Fruit fly (Drosophila melanogaster): Measurements from ENCODE around the gene Graf.
A peak's percentile ranks its signal among the peaks of the same experiment; 100 is the strongest.

Graf gene

dm6 chrX:15703720-15704206 is 56.8 kb downstream of the Graf start, which contains the start of the genes Pis and Hap40 (continued):
- peak; percentile 56 for TF ChIP-seq CG8388 (GFP tag; optimal IDR thresholded peaks at IDR 0.05)
- no peak for TF ChIP-seq bigmax (GFP tag; optimal IDR thresholded peaks at IDR 0.05)
- TF ChIP-seq Rx (GFP tag; IDR thresholded peaks at IDR 0.05) = peak; percentile 30; the same call in 1 of the 2 replicates
- peak; percentile 48; the same call in 1 of the 2 replicates for TF ChIP-seq MBD-R2 (GFP tag; IDR thresholded peaks at IDR 0.05)
- peak; percentile 81 for TF ChIP-seq CG3847 (GFP tag; IDR thresholded peaks at IDR 0.05)
- peak; percentile 94 for TF ChIP-seq ssp (GFP tag; IDR thresholded peaks at IDR 0.05)
- TF ChIP-seq Hmx (GFP tag; optimal IDR thresholded peaks at IDR 0.05) = peak; percentile 3
- peak; percentile 10 for TF ChIP-seq NC2β (GFP tag; optimal IDR thresholded peaks at IDR 0.05)
- no peak for TF ChIP-seq disco-r (GFP tag; optimal IDR thresholded peaks at IDR 0.05)
- TF ChIP-seq CG4360 (GFP tag; IDR thresholded peaks at IDR 0.05) = no peak
- no peak for TF ChIP-seq bbx (GFP tag; IDR thresholded peaks at IDR 0.05; ENCODE audit: partially characterized antibody)
- no peak for TF ChIP-seq her (GFP tag; optimal IDR thresholded peaks at IDR 0.05)
- no peak for TF ChIP-seq D (optimal IDR thresholded peaks at IDR 0.05)
- peak; percentile 29 for TF ChIP-seq D (GFP tag; optimal IDR thresholded peaks at IDR 0.05)
- TF ChIP-seq CG34224 (GFP tag; IDR thresholded peaks at IDR 0.05; ENCODE audit: partially characterized antibody) = no peak
- peak; percentile 10 for TF ChIP-seq CG5245 (GFP tag; optimal IDR thresholded peaks at IDR 0.05)
- TF ChIP-seq zen (tag; optimal IDR thresholded peaks at IDR 0.05) = peak; percentile 72
- no peak for TF ChIP-seq HmgD (GFP tag; optimal IDR thresholded peaks at IDR 0.05)
- TF ChIP-seq CG14014 (GFP tag; IDR thresholded peaks at IDR 0.05) = peak; percentile 80
- no peak for TF ChIP-seq CG6791 (GFP tag; IDR thresholded peaks at IDR 0.05; ENCODE audit: partially characterized antibody)
- TF ChIP-seq CG7839 (tag; optimal IDR thresholded peaks at IDR 0.05) = peak; percentile 82
- TF ChIP-seq fd64A (GFP tag; optimal IDR thresholded peaks at IDR 0.05) = no peak
- TF ChIP-seq CG12219 (GFP tag; optimal IDR thresholded peaks at IDR 0.05) = peak; percentile 43
- TF ChIP-seq schlank (tag; optimal IDR thresholded peaks at IDR 0.05) = peak; percentile 1
- TF ChIP-seq CG11723 (GFP tag; optimal IDR thresholded peaks at IDR 0.05) = no peak
- no peak for TF ChIP-seq abd-A (tag; optimal IDR thresholded peaks at IDR 0.05)
- peak; percentile 56; the same call in 1 of the 3 replicates for TF ChIP-seq ase (GFP tag; IDR thresholded peaks at IDR 0.05)
- peak; percentile 6 for TF ChIP-seq Atf3 (GFP tag; optimal IDR thresholded peaks at IDR 0.05)
- no peak for TF ChIP-seq tap (tag; optimal IDR thresholded peaks at IDR 0.05)
- peak; percentile 76 for TF ChIP-seq dmrt11E (tag; optimal IDR thresholded peaks at IDR 0.05)
- TF ChIP-seq D19B (GFP tag; optimal IDR thresholded peaks at IDR 0.05) = peak; percentile 29
- TF ChIP-seq CG17328 (GFP tag; IDR thresholded peaks at IDR 0.05) = 0 out of 2 replicates have a peak, but pooled peaks have one; percentile 39
- TF ChIP-seq CG4424 (GFP tag; optimal IDR thresholded peaks at IDR 0.05) = peak; percentile 56
- TF ChIP-seq sc (optimal IDR thresholded peaks at IDR 0.05) = no peak
- peak; percentile 40 for TF ChIP-seq sc (GFP tag; optimal IDR thresholded peaks at IDR 0.05)
- TF ChIP-seq dpn (GFP tag; optimal IDR thresholded peaks at IDR 0.05) = peak; percentile 51 to 78
- 0 out of 3 replicates have a peak, but pooled peaks have one; percentile 49 for TF ChIP-seq Dbx (GFP tag; IDR thresholded peaks at IDR 0.05)
- peak; percentile 55 for TF ChIP-seq Usf (GFP tag; optimal IDR thresholded peaks at IDR 0.05)
- TF ChIP-seq pzg (GFP tag; optimal IDR thresholded peaks at IDR 0.05) = peak; percentile 62
- 0 out of 2 replicates have a peak, but pooled peaks have one; percentile 18 for TF ChIP-seq vvl (GFP tag; IDR thresholded peaks at IDR 0.05)
- TF ChIP-seq wdn (GFP tag; IDR thresholded peaks at IDR 0.05) = peak; percentile 29; the same call in 1 of the 2 replicates
- TF ChIP-seq jigr1 (GFP tag; IDR thresholded peaks at IDR 0.05) = no peak; the same call in 2 of the 3 replicates
- TF ChIP-seq Ssrp (tag; optimal IDR thresholded peaks at IDR 0.05) = peak; percentile 78
- TF ChIP-seq CG13775 (GFP tag; optimal IDR thresholded peaks at IDR 0.05) = peak; percentile 80
- TF ChIP-seq CG18011 (GFP tag; optimal IDR thresholded peaks at IDR 0.05) = no peak
- peak; percentile 72; the same call in 2 of the 3 replicates for TF ChIP-seq Aef1 (GFP tag; IDR thresholded peaks at IDR 0.05)
- peak; percentile 78 for TF ChIP-seq tgo (GFP tag; IDR thresholded peaks at IDR 0.05)
- TF ChIP-seq so (GFP tag; IDR thresholded peaks at IDR 0.05) = 0 out of 3 replicates have a peak, but pooled peaks have one; percentile 33
- 0 out of 2 replicates have a peak, but pooled peaks have one; percentile 26 for TF ChIP-seq Gsc (GFP tag; IDR thresholded peaks at IDR 0.05)
- peak; percentile 44 for TF ChIP-seq az2 (GFP tag; optimal IDR thresholded peaks at IDR 0.05)
- TF ChIP-seq pita (GFP tag; optimal IDR thresholded peaks at IDR 0.05) = no peak
